Fruit fly (Drosophila melanogaster) whole organism, embryonic: Measurements from ENCODE around the gene RpL34b.

ENCODE experiments used
- Blimp-1 ChIP-seq: fragments of 200-800 bp; sonication (Bioruptor generic); optimal IDR thresholded peaks from 3 replicates; lab custom pipeline; 2018; ENCODE audit warnings: missing biosample characterization, missing genetic modification characterization, mild to moderate bottlenecking, moderate library complexity, missing genetic modification reagents
- BtbVII ChIP-seq: fragments of 200-800 bp; sonication (Bioruptor generic); optimal IDR thresholded peaks from 3 replicates; lab custom pipeline; 2017; ENCODE audit warnings: missing biosample characterization, mild to moderate bottlenecking, missing genetic modification characterization
- CG10267 ChIP-seq: fragments of 200-800 bp; sonication (Bioruptor generic); optimal IDR thresholded peaks from 2 replicates; lab custom pipeline; 2018; ENCODE audit warnings: missing biosample characterization, mild to moderate bottlenecking, missing genetic modification characterization, moderate library complexity
- CG11723 ChIP-seq: fragments of 200-800 bp; sonication (Bioruptor generic); optimal IDR thresholded peaks from 2 replicates; lab custom pipeline; 2017; ENCODE audit warnings: missing biosample characterization, mild to moderate bottlenecking, missing genetic modification characterization
- CG12299 ChIP-seq: fragments of 200-800 bp; sonication (Bioruptor generic); optimal IDR thresholded peaks from 2 replicates; lab custom pipeline; 2018; ENCODE audit warnings: missing biosample characterization, mild to moderate bottlenecking, missing genetic modification characterization
- CG13894 ChIP-seq: fragments of 200-800 bp; sonication (Bioruptor generic); optimal IDR thresholded peaks from 3 replicates; lab custom pipeline; 2018; ENCODE audit warnings: missing biosample characterization, mild to moderate bottlenecking, missing genetic modification characterization, moderate library complexity
- CG15073 ChIP-seq: fragments of 200-800 bp; sonication (Bioruptor generic); optimal IDR thresholded peaks from 2 replicates; lab custom pipeline; 2016; ENCODE audit warnings: missing biosample characterization, missing genetic modification characterization
- CG17385 ChIP-seq: fragments of 200-800 bp; sonication (Bioruptor generic); optimal IDR thresholded peaks from 3 replicates; lab custom pipeline; 2018; ENCODE audit warnings: missing biosample characterization, mild to moderate bottlenecking, missing genetic modification characterization
- CG17612 ChIP-seq: fragments of 200-800 bp; sonication (Bioruptor generic); IDR thresholded peaks from 2 replicates; pipeline ENCODE4 v1.3.6; 2022; ENCODE audit warnings: missing biosample characterization, missing genetic modification characterization
- CG17912 ChIP-seq: fragments of 200-800 bp; sonication (Bioruptor generic); optimal IDR thresholded peaks from 2 replicates; lab custom pipeline; 2018; ENCODE audit warnings: missing biosample characterization, mild to moderate bottlenecking, missing genetic modification characterization
- CG31388 ChIP-seq: fragments of 200-800 bp; sonication (Bioruptor generic); optimal IDR thresholded peaks from 2 replicates; lab custom pipeline; 2016; ENCODE audit warnings: missing biosample characterization, missing genetic modification characterization
- CG3995 ChIP-seq: fragments of 200-800 bp; sonication (Bioruptor generic); optimal IDR thresholded peaks from 3 replicates; lab custom pipeline; 2016; ENCODE audit warnings: missing biosample characterization, missing genetic modification characterization
- CG4404 ChIP-seq: fragments of 200-800 bp; sonication (Bioruptor generic); IDR thresholded peaks from 2 replicates; pipeline ENCODE4 v1.3.6; 2022; ENCODE audit warnings: missing biosample characterization, missing genetic modification characterization
- CG4424 ChIP-seq: fragments of 200-800 bp; sonication (Bioruptor generic); optimal IDR thresholded peaks from 3 replicates; lab custom pipeline; 2016; ENCODE audit warnings: missing biosample characterization, missing genetic modification characterization
- CG5953 ChIP-seq: fragments of 200-800 bp; sonication (Bioruptor generic); IDR thresholded peaks from 2 replicates; pipeline ENCODE4 v1.3.6; 2022; ENCODE audit warnings: missing biosample characterization, missing genetic modification characterization
- CG8281 ChIP-seq: fragments of 200-800 bp; sonication (Bioruptor generic); optimal IDR thresholded peaks from 2 replicates; lab custom pipeline; 2018; ENCODE audit warnings: missing biosample characterization, mild to moderate bottlenecking, missing genetic modification characterization, moderate library complexity
- CG9876 ChIP-seq: fragments of 200-800 bp; sonication (Bioruptor generic); optimal IDR thresholded peaks from 2 replicates; lab custom pipeline; 2016; ENCODE audit warnings: missing biosample characterization, missing genetic modification characterization
- Camta ChIP-seq: fragments of 200-800 bp; sonication (Bioruptor generic); optimal IDR thresholded peaks from 2 replicates; lab custom pipeline; 2016; ENCODE audit warnings: missing biosample characterization, missing genetic modification characterization
- D ChIP-seq, 2 experiments: fragments of 200-800 bp in 1 of 2; fragments of >200 bp in 1 of 2; sonication (Bioruptor generic) in 1 of 2; optimal IDR thresholded peaks; 2 replicates in 1 of 2; 3 replicates in 1 of 2; lab custom pipeline; 2017; ENCODE audit warnings: mild to moderate bottlenecking in 1 of 2, missing biosample characterization in 1 of 2, missing genetic modification characterization in 1 of 2, missing genetic modification reagents in 1 of 2
- Dek ChIP-seq: fragments of 200-800 bp; sonication (Bioruptor generic); optimal IDR thresholded peaks from 3 replicates; lab custom pipeline; 2019; ENCODE audit warnings: missing biosample characterization, mild to moderate bottlenecking, missing genetic modification characterization, moderate library complexity
- Ets65A ChIP-seq: fragments of 200-800 bp; sonication (Bioruptor generic); peaks from one replicate; lab custom pipeline; 2016; ENCODE audit warnings: missing biosample characterization, missing genetic modification characterization
- HLH54F ChIP-seq: fragments of 200-800 bp; sonication (Bioruptor generic); optimal IDR thresholded peaks from 3 replicates; lab custom pipeline; 2016; ENCODE audit warnings: missing biosample characterization, missing genetic modification characterization
- Hmr ChIP-seq: fragments of 200-800 bp; sonication (Bioruptor generic); optimal IDR thresholded peaks from 3 replicates; lab custom pipeline; 2017; ENCODE audit warnings: mild to moderate bottlenecking, missing biosample characterization, missing genetic modification reagents, missing genetic modification characterization
- PHDP ChIP-seq: fragments of 200-800 bp; sonication (Bioruptor generic); optimal IDR thresholded peaks from 3 replicates; lab custom pipeline; 2018; ENCODE audit warnings: missing biosample characterization, mild to moderate bottlenecking, missing genetic modification characterization, moderate library complexity
- Pdp1 ChIP-seq, 2 experiments: fragments of 200-800 bp; sonication (Bioruptor generic); optimal IDR thresholded peaks; 3 replicates each; lab custom pipeline; 2016; ENCODE audit warnings: missing biosample characterization in 2 of 2, missing genetic modification characterization in 2 of 2, mild to moderate bottlenecking in 1 of 2, moderate library complexity in 1 of 2
- Six4 ChIP-seq: fragments of 200-800 bp; sonication (Bioruptor generic); optimal IDR thresholded peaks from 2 replicates; lab custom pipeline; 2016; ENCODE audit warnings: missing biosample characterization, missing genetic modification characterization
- Xbp1 ChIP-seq: fragments of 200-800 bp; sonication (Bioruptor generic); optimal IDR thresholded peaks from 3 replicates; lab custom pipeline; 2016; ENCODE audit warnings: missing biosample characterization, mild to moderate bottlenecking, missing genetic modification characterization
- abd-A ChIP-seq: fragments of 200-800 bp; sonication (Bioruptor generic); optimal IDR thresholded peaks from 3 replicates; lab custom pipeline; 2019; ENCODE audit warnings: missing biosample characterization, mild to moderate bottlenecking, missing genetic modification characterization, moderate library complexity
- bcd ChIP-seq: fragments of 200-800 bp; sonication (Bioruptor generic); optimal IDR thresholded peaks from 2 replicates; lab custom pipeline; 2017; ENCODE audit warnings: missing biosample characterization, mild to moderate bottlenecking, missing genetic modification characterization
- bsh ChIP-seq, 2 experiments: fragments of 200-800 bp; sonication (Bioruptor generic); optimal IDR thresholded peaks; 2 replicates each; lab custom pipeline; 2017 to 2018; ENCODE audit warnings: mild to moderate bottlenecking in 2 of 2, missing biosample characterization in 2 of 2, missing genetic modification characterization in 2 of 2, moderate library complexity in 1 of 2
- btn ChIP-seq: fragments of 200-800 bp; sonication (Bioruptor generic); optimal IDR thresholded peaks from 2 replicates; lab custom pipeline; 2016; ENCODE audit warnings: missing biosample characterization, missing genetic modification characterization
- cato ChIP-seq: fragments of 200-800 bp; sonication (Bioruptor generic); optimal IDR thresholded peaks from 2 replicates; lab custom pipeline; 2016; ENCODE audit warnings: missing biosample characterization, missing genetic modification characterization, borderline replicate concordance
- croc ChIP-seq: fragments of 200-800 bp; sonication (Bioruptor generic); conservative IDR thresholded peaks from 3 replicates; pipeline ENCODE4 v1.3.6; 2022; ENCODE audit warnings: missing biosample characterization, missing genetic modification characterization
- crp ChIP-seq, 2 experiments: fragments of 200-800 bp; sonication (Bioruptor generic); optimal IDR thresholded peaks; 2 replicates in 1 of 2; 3 replicates in 1 of 2; lab custom pipeline; 2017; ENCODE audit warnings: missing biosample characterization in 2 of 2, missing genetic modification characterization in 2 of 2, mild to moderate bottlenecking in 1 of 2, moderate library complexity in 1 of 2
- fd96Cb ChIP-seq: fragments of 200-800 bp; sonication (Bioruptor generic); optimal IDR thresholded peaks from 2 replicates; lab custom pipeline; 2018; ENCODE audit warnings: missing biosample characterization, mild to moderate bottlenecking, missing genetic modification characterization, moderate library complexity
- jumu ChIP-seq: fragments of 200-800 bp; sonication (Bioruptor generic); optimal IDR thresholded peaks from 3 replicates; lab custom pipeline; 2016; ENCODE audit warnings: missing biosample characterization, missing genetic modification characterization
- lab ChIP-seq: fragments of 200-800 bp; sonication (Bioruptor generic); optimal IDR thresholded peaks from 3 replicates; lab custom pipeline; 2017; ENCODE audit warnings: missing biosample characterization, missing genetic modification characterization, mild to moderate bottlenecking, moderate library complexity, missing genetic modification reagents
- lbe ChIP-seq: fragments of 200-800 bp; sonication (Bioruptor generic); optimal IDR thresholded peaks from 2 replicates; lab custom pipeline; 2016; ENCODE audit warnings: missing biosample characterization, mild to moderate bottlenecking, missing genetic modification characterization
- nerfin-1 ChIP-seq: fragments of 200-800 bp; sonication (Bioruptor generic); optimal IDR thresholded peaks from 3 replicates; lab custom pipeline; 2019; ENCODE audit warnings: missing biosample characterization, mild to moderate bottlenecking, missing genetic modification characterization, moderate library complexity
- odd ChIP-seq: fragments of 200-800 bp; sonication (Bioruptor generic); optimal IDR thresholded peaks from 2 replicates; lab custom pipeline; 2017; ENCODE audit warnings: missing biosample characterization, mild to moderate bottlenecking, missing genetic modification characterization
- pho ChIP-seq: fragments of 200-800 bp; sonication (Bioruptor generic); optimal IDR thresholded peaks from 2 replicates; lab custom pipeline; 2016; ENCODE audit warnings: missing biosample characterization, missing genetic modification characterization
- pnt ChIP-seq: fragments of 200-800 bp; sonication (Bioruptor generic); optimal IDR thresholded peaks from 3 replicates; lab custom pipeline; 2016; ENCODE audit warnings: missing biosample characterization, missing genetic modification characterization
- sc ChIP-seq, 3 experiments: fragments of >200 bp in 2 of 3; fragments of 200-800 bp in 1 of 3; sonication (Bioruptor generic) in 1 of 3; optimal IDR thresholded peaks; 2 replicates in 2 of 3; 3 replicates in 1 of 3; lab custom pipeline; 2017; ENCODE audit warnings: mild to moderate bottlenecking in 1 of 3, missing biosample characterization in 1 of 3, missing genetic modification characterization in 1 of 3, missing genetic modification reagents in 1 of 3
- slp2 ChIP-seq: fragments of 200-800 bp; sonication (Bioruptor generic); optimal IDR thresholded peaks from 2 replicates; lab custom pipeline; 2016; ENCODE audit warnings: missing biosample characterization, missing genetic modification characterization
- trh ChIP-seq: fragments of 200-800 bp; sonication (Bioruptor generic); optimal IDR thresholded peaks from 2 replicates; lab custom pipeline; 2016; ENCODE audit warnings: missing biosample characterization, missing genetic modification characterization
- tx ChIP-seq: fragments of 200-800 bp; sonication (Bioruptor generic); optimal IDR thresholded peaks from 2 replicates; lab custom pipeline; 2016; ENCODE audit warnings: missing biosample characterization, missing genetic modification characterization
- vnd ChIP-seq: fragments of 200-800 bp; sonication (Bioruptor generic); IDR thresholded peaks from 3 replicates; pipeline ENCODE4 v1.3.6; 2022; ENCODE audit warnings: missing biosample characterization, missing genetic modification characterization; ENCODE audit not compliant: partially characterized antibody
- yki ChIP-seq: fragments of >200 bp; optimal IDR thresholded peaks from 3 replicates; lab custom pipeline; 2018
- zfh2 ChIP-seq: fragments of 200-800 bp; sonication (Bioruptor generic); optimal IDR thresholded peaks from 2 replicates; lab custom pipeline; 2016; ENCODE audit warnings: missing biosample characterization, missing genetic modification characterization

The RpL34b gene

DNA sequence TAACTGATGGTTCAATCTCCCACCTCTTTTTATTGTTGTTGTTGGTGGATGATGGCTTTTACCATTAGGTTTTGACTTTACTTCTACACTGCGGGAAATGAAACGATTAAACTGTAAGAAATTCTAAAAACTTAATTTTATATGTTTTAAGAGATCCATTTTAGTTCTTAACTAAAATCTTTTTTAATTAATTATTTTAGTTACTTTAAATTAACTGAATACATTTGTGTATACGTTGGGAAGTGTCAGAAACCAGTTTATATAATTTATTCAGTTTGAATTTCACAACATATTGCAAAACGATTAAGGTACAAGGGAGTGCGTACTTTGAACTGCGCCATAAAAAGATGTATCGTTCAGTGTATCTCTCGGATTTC lies 47.8 kb downstream of the RpL34b start (continued):
- TF ChIP-seq nerfin-1 (tag; lab: Kevin White, UChicago) (peak; percentile 55), BtbVII (GFP tag; lab: Kevin White, UChicago) (peak; percentile 89), bcd (GFP tag; lab: Kevin White, UChicago) (peak; percentile 85), bsh (GFP tag; optimal IDR thresholded peaks at IDR 0.05; lab: Kevin White, UChicago) (peak; percentile 69 to 91), fd96Cb (tag; lab: Kevin White, UChicago) (peak; percentile 90), Six4 (GFP tag; lab: Kevin White, UChicago) (peak; percentile 79), odd (GFP tag; lab: Kevin White, UChicago) (peak; percentile 87), tx (peak; percentile 22), pho (GFP tag; lab: Kevin White, UChicago) (peak; percentile 37), CG4424 (peak; percentile 92), sc (optimal IDR thresholded peaks at IDR 0.05; lab: Kevin White, UChicago) (no peak), sc (GFP tag; optimal IDR thresholded peaks at IDR 0.05; lab: Kevin White, UChicago) (peak; percentile 81), crp (GFP tag; optimal IDR thresholded peaks at IDR 0.05; lab: Kevin White, UChicago) (peak in 1 of 2 experiments; percentile 28), CG11723 (peak; percentile 61), PHDP (peak; percentile 92), D (optimal IDR thresholded peaks at IDR 0.05; lab: Kevin White, UChicago) (no peak), D (GFP tag; optimal IDR thresholded peaks at IDR 0.05; lab: Kevin White, UChicago) (peak; percentile 86), CG9876 (GFP tag; lab: Kevin White, UChicago) (no peak), yki (lab: Kevin White, UChicago) (no peak), Camta (GFP tag; lab: Kevin White, UChicago) (peak; percentile 27), CG17385 (GFP tag; lab: Kevin White, UChicago) (peak; percentile 84), Hmr (peak; percentile 85), HLH54F (GFP tag; lab: Kevin White, UChicago) (peak; percentile 44), slp2 (GFP tag; lab: Kevin White, UChicago) (peak; percentile 0), Dek (tag; lab: Kevin White, UChicago) (peak; percentile 89), Xbp1 (peak; percentile 84), Pdp1 (GFP tag; optimal IDR thresholded peaks at IDR 0.05; lab: Kevin White, UChicago) (peak in 1 of 2 experiments; percentile 49), CG17912 (GFP tag; lab: Kevin White, UChicago) (no peak), jumu (peak; percentile 17), lab (GFP tag; lab: Kevin White, UChicago) (peak; percentile 91), CG4404 (GFP tag; lab: Robert Waterston, UW) (no peak), CG10267 (peak; percentile 89), btn (GFP tag; lab: Kevin White, UChicago) (no peak), croc (GFP tag; lab: Robert Waterston, UW) (peak; percentile 65), CG31388 (GFP tag; lab: Kevin White, UChicago) (peak; percentile 44), vnd (no peak), Blimp-1 (GFP tag; lab: Kevin White, UChicago) (peak; percentile 92), CG15073 (peak; percentile 10), Ets65A (GFP tag; lab: Kevin White, UChicago) (peak; percentile 91), cato (peak; percentile 75), abd-A (peak; percentile 56), zfh2 (GFP tag; lab: Kevin White, UChicago) (peak; percentile 1), CG8281 (peak; percentile 63), pnt (GFP tag; lab: Kevin White, UChicago) (peak; percentile 12), CG5953 (GFP tag; lab: Robert Waterston, UW) (no peak), lbe (GFP tag; lab: Kevin White, UChicago) (peak; percentile 70), CG13894 (tag; lab: Kevin White, UChicago) (peak; percentile 23), CG12299 (tag; lab: Kevin White, UChicago) (peak; percentile 83), CG3995 (GFP tag; lab: Kevin White, UChicago) (peak; percentile 39), trh (GFP tag; lab: Kevin White, UChicago) (peak; percentile 36), CG17612 (GFP tag; lab: Robert Waterston, UW) (no peak)
